Fruit fly (Drosophila melanogaster): ENCODE measurements around the gene Cox17.
A peak's percentile ranks its signal among the peaks of the same experiment; 100 is the strongest.

The Cox17 gene

dm6 chrX:15085777-15086510 is 1.4 kb upstream of the Cox17 start, which contains the start of the genes CG15027 and Dbct (continued):
- peak; percentile 43 for TF ChIP-seq CG7556 (GFP tag; optimal IDR thresholded peaks at IDR 0.05)
- TF ChIP-seq oc (tag; optimal IDR thresholded peaks at IDR 0.05) = no peak
- peak; percentile 19 for TF ChIP-seq ATbp (GFP tag; optimal IDR thresholded peaks at IDR 0.05)
- no peak for TF ChIP-seq z (GFP tag; IDR thresholded peaks at IDR 0.05)
- TF ChIP-seq danr (GFP tag; IDR thresholded peaks at IDR 0.05) = peak; percentile 64
- no peak for TF ChIP-seq maf-S (GFP tag; optimal IDR thresholded peaks at IDR 0.05)
- TF ChIP-seq CG14710 (tag; optimal IDR thresholded peaks at IDR 0.05) = peak; percentile 71
- TF ChIP-seq CG8765 (GFP tag; IDR thresholded peaks at IDR 0.05) = peak; percentile 26; the same call in 1 of the 2 replicates
- TF ChIP-seq CG10274 (GFP tag; optimal IDR thresholded peaks at IDR 0.05) = no peak
- TF ChIP-seq CG4404 (GFP tag; IDR thresholded peaks at IDR 0.05) = peak; percentile 59
- TF ChIP-seq Optix (GFP tag; IDR thresholded peaks at IDR 0.05) = no peak
- no peak for TF ChIP-seq btn (GFP tag; optimal IDR thresholded peaks at IDR 0.05)
- 0 out of 2 replicates have a peak, but pooled peaks have one; percentile 29 for TF ChIP-seq ap (GFP tag; IDR thresholded peaks at IDR 0.05)
- TF ChIP-seq CG33213 (GFP tag; optimal IDR thresholded peaks at IDR 0.05) = no peak
- peak; percentile 42 for TF ChIP-seq Meics (GFP tag; optimal IDR thresholded peaks at IDR 0.05)
- peak; percentile 64 for TF ChIP-seq lmd (GFP tag; IDR thresholded peaks at IDR 0.05)
- TF ChIP-seq cato (GFP tag; optimal IDR thresholded peaks at IDR 0.05; ENCODE audit: borderline replicate concordance) = peak; percentile 2
- no peak for TF ChIP-seq CkIIα-i1 (GFP tag; IDR thresholded peaks at IDR 0.05)
- no peak for TF ChIP-seq Elba2 (GFP tag; optimal IDR thresholded peaks at IDR 0.05)
- peak; percentile 68 for TF ChIP-seq CG9215 (GFP tag; IDR thresholded peaks at IDR 0.05)
- no peak for TF ChIP-seq sc (optimal IDR thresholded peaks at IDR 0.05)
- TF ChIP-seq sc (GFP tag; optimal IDR thresholded peaks at IDR 0.05) = no peak
- TF ChIP-seq CG7928 (GFP tag; optimal IDR thresholded peaks at IDR 0.05) = no peak
- no peak for TF ChIP-seq fd64A (GFP tag; optimal IDR thresholded peaks at IDR 0.05)
- TF ChIP-seq CG10431 (GFP tag; optimal IDR thresholded peaks at IDR 0.05) = no peak
- no peak for TF ChIP-seq Sry-β (GFP tag; optimal IDR thresholded peaks at IDR 0.05)
- 0 out of 3 replicates have a peak, but pooled peaks have one; percentile 43 for TF ChIP-seq H15 (GFP tag; IDR thresholded peaks at IDR 0.05)
- TF ChIP-seq CG32532 (GFP tag; IDR thresholded peaks at IDR 0.05) = peak; percentile 71
- TF ChIP-seq CG15601 (tag; optimal IDR thresholded peaks at IDR 0.05) = peak; percentile 47
- TF ChIP-seq Dip2 (GFP tag; IDR thresholded peaks at IDR 0.05) = no peak
- TF ChIP-seq al (GFP tag; IDR thresholded peaks at IDR 0.05) = peak; percentile 64
- TF ChIP-seq CG3726 (GFP tag; IDR thresholded peaks at IDR 0.05) = no peak
- TF ChIP-seq kni (GFP tag; optimal IDR thresholded peaks at IDR 0.05) = no peak
- no peak for TF ChIP-seq jigr1 (GFP tag; IDR thresholded peaks at IDR 0.05)
- TF ChIP-seq CG2199 (GFP tag; IDR thresholded peaks at IDR 0.05) = 0 out of 3 replicates have a peak, but pooled peaks have one; percentile 37
- TF ChIP-seq mam (GFP tag; optimal IDR thresholded peaks at IDR 0.05) = peak; percentile 5
- TF ChIP-seq chinmo (GFP tag; IDR thresholded peaks at IDR 0.05; ENCODE audit: partially characterized antibody) = 0 out of 4 replicates have a peak, but pooled peaks have one; percentile 62
- TF ChIP-seq psq (GFP tag; optimal IDR thresholded peaks at IDR 0.05) = peak; percentile 28
- peak; percentile 60; the same call in 1 of the 2 replicates for TF ChIP-seq CG6689 (GFP tag; IDR thresholded peaks at IDR 0.05)
- peak; percentile 56; the same call in 1 of the 3 replicates for TF ChIP-seq ken (GFP tag; IDR thresholded peaks at IDR 0.05)
- no peak for TF ChIP-seq pum (GFP tag; optimal IDR thresholded peaks at IDR 0.05)
- TF ChIP-seq E2f2 (GFP tag; IDR thresholded peaks at IDR 0.05) = peak; percentile 22; the same call in 1 of the 2 replicates
- no peak for TF ChIP-seq Spps (tag; optimal IDR thresholded peaks at IDR 0.05)
- peak; percentile 64 for TF ChIP-seq CG10979 (tag; optimal IDR thresholded peaks at IDR 0.05)
- no peak for TF ChIP-seq CG6683 (GFP tag; optimal IDR thresholded peaks at IDR 0.05)
- no peak for TF ChIP-seq CG1647 (GFP tag; optimal IDR thresholded peaks at IDR 0.05)
- TF ChIP-seq disco-r (GFP tag; optimal IDR thresholded peaks at IDR 0.05) = no peak
- peak in 1 of 2 experiments; percentile 66 for TF ChIP-seq Hr51 (GFP tag; optimal IDR thresholded peaks at IDR 0.05)
- TF ChIP-seq CG10462 (GFP tag; optimal IDR thresholded peaks at IDR 0.05) = no peak
- TF ChIP-seq Atf-2 (GFP tag; optimal IDR thresholded peaks at IDR 0.05) = no peak

Measured in whole organism, embryonic.